Fruit fly (Drosophila melanogaster) whole organism, adult: ENCODE results near the gene CG31219.

Source experiments
- CG12768 ChIP-seq: fragments of 200-800 bp; sonication (Bioruptor generic); optimal IDR thresholded peaks from 2 replicates; lab custom pipeline; 2017; ENCODE audit warnings: missing biosample characterization, missing genetic modification characterization, mild to moderate bottlenecking, moderate library complexity, missing genetic modification reagents
- CG33017 ChIP-seq: fragments of 200-800 bp; sonication (Bioruptor generic); optimal IDR thresholded peaks from 2 replicates; lab custom pipeline; 2018; ENCODE audit warnings: missing biosample characterization, mild to moderate bottlenecking, missing genetic modification characterization, moderate library complexity
- CG5204 ChIP-seq: fragments of 200-800 bp; sonication (Bioruptor generic); optimal IDR thresholded peaks from 2 replicates; lab custom pipeline; 2016; ENCODE audit warnings: missing biosample characterization, missing genetic modification characterization
- CG7101 ChIP-seq: fragments of 200-800 bp; sonication (Bioruptor generic); optimal IDR thresholded peaks from 2 replicates; lab custom pipeline; 2018; ENCODE audit warnings: missing biosample characterization, mild to moderate bottlenecking, missing genetic modification characterization, moderate library complexity
- Clk ChIP-seq: fragments of 200-800 bp; sonication (Bioruptor generic); optimal IDR thresholded peaks from 2 replicates; lab custom pipeline; 2017; ENCODE audit warnings: missing biosample characterization, missing genetic modification characterization
- bab1 ChIP-seq: fragments of 200-800 bp; sonication (Bioruptor generic); optimal IDR thresholded peaks from 3 replicates; lab custom pipeline; 2019; ENCODE audit warnings: missing biosample characterization, mild to moderate bottlenecking, missing genetic modification characterization, moderate library complexity
- cnc ChIP-seq, 2 experiments: fragments of >200 bp; optimal IDR thresholded peaks; 2 replicates each; lab custom pipeline; 2017
- kay ChIP-seq: fragments of 200-800 bp; sonication (Bioruptor generic); peaks from one replicate; lab custom pipeline; 2016; ENCODE audit warnings: missing biosample characterization, missing genetic modification characterization, borderline replicate concordance
- ovo ChIP-seq: fragments of 200-800 bp; sonication (Bioruptor generic); optimal IDR thresholded peaks from 2 replicates; lab custom pipeline; 2016; ENCODE audit warnings: missing biosample characterization, missing genetic modification characterization

DNA sequence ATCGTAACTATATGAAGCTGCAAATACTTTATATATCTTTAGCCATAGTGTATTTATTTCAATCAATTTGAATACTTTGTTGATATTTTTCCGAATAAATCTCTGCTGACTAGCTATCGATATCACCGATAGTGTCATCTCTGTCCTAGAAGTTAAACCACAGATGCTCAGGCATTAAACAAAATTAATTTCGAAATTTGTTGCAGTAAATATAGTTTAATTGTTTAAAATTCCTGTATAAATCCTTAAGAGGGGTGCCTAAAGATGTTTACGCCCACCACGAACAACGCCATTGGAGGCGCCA is 6.0 kb upstream of the CG31219 start, which contains the start of gene Nup58:
- TF ChIP-seq CG5204 (GFP tag; lab: Kevin White, UChicago) (peak; percentile 13), bab1 (GFP tag; lab: Kevin White, UChicago) (no peak), CG33017 (no peak), cnc (optimal IDR thresholded peaks at IDR 0.05; lab: Kevin White, UChicago) (no peak), CG7101 (tag; lab: Kevin White, UChicago) (no peak), CG12768 (GFP tag; lab: Kevin White, UChicago) (no peak), kay (GFP tag; lab: Kevin White, UChicago) (no peak), ovo (no peak), Clk (GFP tag; lab: Kevin White, UChicago) (no peak)
